Worm (Caenorhabditis elegans): ENCODE data around the gene spp-18.

Gene spp-18

ce11 chrIV:9633889-9634288 is 40.4 kb downstream of the spp-18 start:
- TF ChIP-seq tra-4 (tag; optimal IDR thresholded peaks at IDR 0.05) (no peak), hmbx-1 (tag; optimal IDR thresholded peaks at IDR 0.05) (no peak), hnd-1 (tag; optimal IDR thresholded peaks at IDR 0.05) (no peak), pes-1 (GFP tag; IDR thresholded peaks at IDR 0.05) (no peak), hmg-4 (GFP tag; optimal IDR thresholded peaks at IDR 0.05) (no peak), ama-1 (optimal IDR thresholded peaks at IDR 0.05) (no peak), tbx-11 (GFP tag; IDR thresholded peaks at IDR 0.05) (no peak), scrt-1 (GFP tag; IDR thresholded peaks at IDR 0.05) (no peak), B0310.2 (tag; optimal IDR thresholded peaks at IDR 0.05) (no peak), sea-1 (GFP tag; conservative IDR thresholded peaks at IDR 0.05) (no peak), aly-1 (tag; optimal IDR thresholded peaks at IDR 0.05) (no peak), ets-7 (tag; optimal IDR thresholded peaks at IDR 0.05) (no peak), flt-1 (GFP tag; IDR thresholded peaks at IDR 0.05) (no peak), tbx-37 (GFP tag; conservative IDR thresholded peaks at IDR 0.05) (no peak), F13C5.2 (tag; optimal IDR thresholded peaks at IDR 0.05) (no peak), ceh-13 (GFP tag; optimal IDR thresholded peaks at IDR 0.05) (no peak), ceh-36 (tag; optimal IDR thresholded peaks at IDR 0.05) (no peak)

ce11 chrIV:9634848-9635247 is 41.3 kb downstream of the spp-18 start, which contains the start of gene mca-1:
Gene mca-1 (minus strand): TSS chrIV:9634948.
- no peak for TF ChIP-seq ceh-13 (GFP tag; optimal IDR thresholded peaks at IDR 0.05)
- TF ChIP-seq scrt-1 (GFP tag; IDR thresholded peaks at IDR 0.05): no peak

- TF ChIP-seq ceh-36 (tag; optimal IDR thresholded peaks at IDR 0.05): no peak
- TF ChIP-seq hmbx-1 (tag; optimal IDR thresholded peaks at IDR 0.05): no peak
- no peak for TF ChIP-seq flt-1 (GFP tag; IDR thresholded peaks at IDR 0.05)
- no peak for TF ChIP-seq tbx-11 (GFP tag; IDR thresholded peaks at IDR 0.05)
- TF ChIP-seq sea-1 (GFP tag; conservative IDR thresholded peaks at IDR 0.05): no peak
- TF ChIP-seq aly-1 (tag; optimal IDR thresholded peaks at IDR 0.05): no peak
- TF ChIP-seq pes-1 (GFP tag; IDR thresholded peaks at IDR 0.05): no peak
- TF ChIP-seq ama-1 (optimal IDR thresholded peaks at IDR 0.05): no peak
- no peak for TF ChIP-seq hnd-1 (tag; optimal IDR thresholded peaks at IDR 0.05)
Observed at ce11 chrIV:9641925-9642324, 48.4 kb downstream of the spp-18 start, which contains the start of gene del-2. Gene del-2 (minus strand): TSS chrIV:9642025.

- TF ChIP-seq ceh-36 (tag; optimal IDR thresholded peaks at IDR 0.05) (no peak), pes-1 (GFP tag; IDR thresholded peaks at IDR 0.05) (no peak), hnd-1 (tag; optimal IDR thresholded peaks at IDR 0.05) (no peak), tbx-11 (GFP tag; IDR thresholded peaks at IDR 0.05) (no peak)
Observed at ce11 chrIV:9643188-9643587, 49.7 kb downstream of the spp-18 start, which contains the start of gene degl-2. Gene degl-2 (plus strand): TSS chrIV:9643488.

Measured in whole organism, early embryonic.